Worm (Caenorhabditis elegans) whole organism, L4 larva: ENCODE data around the gene F36D4.5.

Experiments
- arid-1 ChIP-seq: fragments of 200-800 bp; sonication (Bioruptor generic); conservative IDR thresholded peaks from 2 replicates; pipeline ENCODE4 v1.3.6; 2022; ENCODE audit warnings: missing genetic modification reagents, missing genetic modification characterization, missing compliant biosample characterization
- dmd-8 ChIP-seq: fragments of 200-800 bp; sonication (Bioruptor generic); IDR thresholded peaks from 2 replicates; pipeline ENCODE4 v1.3.6; 2022; ENCODE audit warnings: missing genetic modification characterization, missing compliant biosample characterization
- dpl-1 ChIP-seq: fragments of 150-350 bp; optimal IDR thresholded peaks from 2 replicates; lab custom pipeline; 2014; ENCODE audit warnings: missing biosample characterization, missing genetic modification reagents, missing genetic modification characterization
- mep-1 ChIP-seq: fragments of 150-350 bp; sonication (generic microtip); optimal IDR thresholded peaks from 3 replicates; lab custom pipeline; 2014; ENCODE audit warnings: missing biosample characterization, missing genetic modification characterization
- nhr-11 ChIP-seq: fragments of 150-350 bp; optimal IDR thresholded peaks from 2 replicates; lab custom pipeline; 2014; ENCODE audit warnings: missing biosample characterization, missing genetic modification characterization
- nhr-28 ChIP-seq: fragments of 150-350 bp; optimal IDR thresholded peaks from 2 replicates; lab custom pipeline; 2014; ENCODE audit warnings: missing biosample characterization, missing genetic modification characterization
- snpc-4 ChIP-seq: fragments of 150-350 bp; optimal IDR thresholded peaks from 2 replicates; lab custom pipeline; 2014; ENCODE audit warnings: missing biosample characterization, missing genetic modification characterization

ce11 chrV:9424514-9424913 is 1.1 kb downstream of the F36D4.5 start:
- TF ChIP-seq dpl-1 (no peak), nhr-28 (tag; lab: Kevin White, UChicago) (peak; percentile 72), mep-1 (peak; percentile 37), dmd-8 (GFP tag; lab: Robert Waterston, UW) (no peak), nhr-11 (tag; lab: Kevin White, UChicago) (no peak), snpc-4 (tag; lab: Kevin White, UChicago) (no peak), arid-1 (no peak)
